Fruit fly (Drosophila melanogaster) whole organism, prepupa: ENCODE measurements around the gene CG1105.

Experiments used
- CG10669 ChIP-seq: fragments of 200-800 bp; sonication (Bioruptor generic); optimal IDR thresholded peaks from 3 replicates; lab custom pipeline; 2018; ENCODE audit warnings: missing biosample characterization, mild to moderate bottlenecking, missing genetic modification characterization, moderate library complexity
- CG11902 ChIP-seq: fragments of 200-800 bp; sonication (Bioruptor generic); optimal IDR thresholded peaks from 3 replicates; lab custom pipeline; 2016; ENCODE audit warnings: missing biosample characterization, missing genetic modification characterization
- CG15336 ChIP-seq: fragments of 200-800 bp; sonication (Bioruptor generic); IDR thresholded peaks from 2 replicates; pipeline ENCODE4 v1.3.6; 2022; ENCODE audit warnings: missing biosample characterization, missing genetic modification characterization
- CG1621 ChIP-seq: fragments of 200-800 bp; sonication (Bioruptor generic); optimal IDR thresholded peaks from 3 replicates; lab custom pipeline; 2018; ENCODE audit warnings: missing biosample characterization, mild to moderate bottlenecking, missing genetic modification characterization
- CG16779 ChIP-seq: fragments of 200-800 bp; sonication (Bioruptor generic); optimal IDR thresholded peaks from 3 replicates; lab custom pipeline; 2017; ENCODE audit warnings: missing biosample characterization, mild to moderate bottlenecking, missing genetic modification characterization
- CG3032 ChIP-seq: fragments of 200-800 bp; optimal IDR thresholded peaks from 2 replicates; lab custom pipeline; 2019; ENCODE audit warnings: missing biosample characterization, mild to moderate bottlenecking, missing genetic modification characterization, moderate library complexity
- CG32006 ChIP-seq: fragments of 200-800 bp; sonication (Bioruptor generic); optimal IDR thresholded peaks from 3 replicates; lab custom pipeline; 2017; ENCODE audit warnings: missing biosample characterization, mild to moderate bottlenecking, missing genetic modification characterization
- CG34406 ChIP-seq: fragments of 200-800 bp; sonication (Bioruptor generic); optimal IDR thresholded peaks from 3 replicates; lab custom pipeline; 2016; ENCODE audit warnings: missing biosample characterization, missing genetic modification characterization
- CG3919 ChIP-seq: fragments of 200-800 bp; sonication (Bioruptor generic); optimal IDR thresholded peaks from 3 replicates; lab custom pipeline; 2016; ENCODE audit warnings: missing biosample characterization, missing genetic modification characterization
- CG4318 ChIP-seq: fragments of 200-800 bp; sonication (Bioruptor generic); optimal IDR thresholded peaks from 3 replicates; lab custom pipeline; 2017; ENCODE audit warnings: missing biosample characterization, mild to moderate bottlenecking, missing genetic modification characterization
- CG6163 ChIP-seq: fragments of 200-800 bp; sonication (Bioruptor generic); IDR thresholded peaks from 3 replicates; pipeline ENCODE4 v1.3.6; 2022; ENCODE audit warnings: missing biosample characterization, missing genetic modification characterization
- CG6792 ChIP-seq: fragments of 200-800 bp; sonication (Bioruptor generic); optimal IDR thresholded peaks from 3 replicates; lab custom pipeline; 2016; ENCODE audit warnings: missing biosample characterization, missing genetic modification characterization
- CG6808 ChIP-seq: fragments of 200-800 bp; sonication (Bioruptor generic); optimal IDR thresholded peaks from 3 replicates; lab custom pipeline; 2017; ENCODE audit warnings: missing biosample characterization, missing genetic modification characterization, mild to moderate bottlenecking, moderate library complexity, missing genetic modification reagents
- CG8119 ChIP-seq: fragments of 200-800 bp; sonication (Bioruptor generic); IDR thresholded peaks from 3 replicates; pipeline ENCODE4 v1.3.6; 2022; ENCODE audit warnings: missing biosample characterization, missing genetic modification characterization
- CG8632 ChIP-seq: fragments of 200-800 bp; sonication (Bioruptor generic); optimal IDR thresholded peaks from 3 replicates; lab custom pipeline; 2016; ENCODE audit warnings: missing biosample characterization, missing genetic modification characterization
- CG9139 ChIP-seq: fragments of 200-800 bp; sonication (Bioruptor generic); optimal IDR thresholded peaks from 3 replicates; lab custom pipeline; 2017; ENCODE audit warnings: missing biosample characterization, mild to moderate bottlenecking, missing genetic modification characterization
- Eip78C ChIP-seq: fragments of 200-800 bp; sonication (Bioruptor generic); peaks from one replicate; lab custom pipeline; 2016; ENCODE audit warnings: missing biosample characterization, missing genetic modification characterization
- Ets96B ChIP-seq: fragments of 200-800 bp; optimal IDR thresholded peaks from 2 replicates; lab custom pipeline; 2019; ENCODE audit warnings: missing biosample characterization, mild to moderate bottlenecking, missing genetic modification characterization, moderate library complexity
- Gug ChIP-seq: fragments of 200-800 bp; sonication (Bioruptor generic); IDR thresholded peaks from 2 replicates; pipeline ENCODE4 v1.3.6; 2022; ENCODE audit warnings: missing biosample characterization, missing genetic modification characterization
- Hr39 ChIP-seq: fragments of 200-800 bp; sonication (Bioruptor generic); optimal IDR thresholded peaks from 2 replicates; lab custom pipeline; 2016; ENCODE audit warnings: missing biosample characterization, missing genetic modification characterization
- Hr4 ChIP-seq: fragments of 200-800 bp; sonication (Bioruptor generic); optimal IDR thresholded peaks from 3 replicates; lab custom pipeline; 2016; ENCODE audit warnings: missing biosample characterization, missing genetic modification characterization
- Lpt ChIP-seq: fragments of 200-800 bp; sonication (Bioruptor generic); optimal IDR thresholded peaks from 3 replicates; lab custom pipeline; 2016; ENCODE audit warnings: missing biosample characterization, missing genetic modification characterization
- Met ChIP-seq: fragments of 200-800 bp; sonication (Bioruptor generic); optimal IDR thresholded peaks from 3 replicates; lab custom pipeline; 2016; ENCODE audit warnings: missing biosample characterization, missing genetic modification characterization
- Smox ChIP-seq: fragments of 200-800 bp; sonication (Bioruptor generic); optimal IDR thresholded peaks from 3 replicates; lab custom pipeline; 2016; ENCODE audit warnings: missing biosample characterization, missing genetic modification characterization
- Sox14 ChIP-seq: fragments of 200-800 bp; sonication (Bioruptor generic); optimal IDR thresholded peaks from 3 replicates; lab custom pipeline; 2016; ENCODE audit warnings: missing biosample characterization, missing genetic modification characterization
- achi ChIP-seq: fragments of 200-800 bp; sonication (Bioruptor generic); optimal IDR thresholded peaks from 3 replicates; lab custom pipeline; 2016; ENCODE audit warnings: missing biosample characterization, missing genetic modification characterization
- acj6 ChIP-seq: fragments of 200-800 bp; sonication (Bioruptor generic); optimal IDR thresholded peaks from 3 replicates; lab custom pipeline; 2016; ENCODE audit warnings: missing biosample characterization, missing genetic modification characterization
- eg ChIP-seq: fragments of 200-800 bp; sonication (Bioruptor generic); IDR thresholded peaks from 3 replicates; pipeline ENCODE4 v1.3.6; 2022; ENCODE audit warnings: missing biosample characterization, missing genetic modification characterization
- esn ChIP-seq: fragments of 200-800 bp; sonication (Bioruptor generic); optimal IDR thresholded peaks from 2 replicates; lab custom pipeline; 2016; ENCODE audit warnings: missing biosample characterization, mild to moderate bottlenecking, missing genetic modification characterization, moderate library complexity
- lz ChIP-seq: fragments of 200-800 bp; sonication (Bioruptor generic); optimal IDR thresholded peaks from 3 replicates; lab custom pipeline; 2016; ENCODE audit warnings: missing biosample characterization, missing genetic modification characterization
- salr ChIP-seq, 2 experiments: fragments of 200-800 bp; sonication (Bioruptor generic); optimal IDR thresholded peaks; 3 replicates each; lab custom pipeline; 2016 to 2018; ENCODE audit warnings: missing biosample characterization in 2 of 2, missing genetic modification characterization in 2 of 2, mild to moderate bottlenecking in 1 of 2
- ss ChIP-seq, 2 experiments: fragments of 200-800 bp; sonication (Bioruptor generic); optimal IDR thresholded peaks; 2 replicates in 1 of 2; 3 replicates in 1 of 2; lab custom pipeline; 2017 to 2018; ENCODE audit warnings: mild to moderate bottlenecking in 2 of 2, missing biosample characterization in 2 of 2, missing genetic modification characterization in 2 of 2, moderate library complexity in 1 of 2
- svp ChIP-seq: fragments of 200-800 bp; sonication (Bioruptor generic); peaks from one replicate; lab custom pipeline; 2016; ENCODE audit warnings: missing biosample characterization, missing genetic modification characterization
- topi ChIP-seq: fragments of 200-800 bp; sonication (Bioruptor generic); optimal IDR thresholded peaks from 3 replicates; lab custom pipeline; 2016; ENCODE audit warnings: missing biosample characterization, missing genetic modification characterization
- vri ChIP-seq: fragments of 200-800 bp; sonication (Bioruptor generic); optimal IDR thresholded peaks from 3 replicates; lab custom pipeline; 2016; ENCODE audit warnings: missing biosample characterization, mild to moderate bottlenecking, missing genetic modification characterization

The CG1105 gene

dm6 chr3R:7093592-7093991, 26.7 kb upstream of the CG1105 start (continued):
- no peak for TF ChIP-seq salr (GFP tag; optimal IDR thresholded peaks at IDR 0.05; lab: Kevin White, UChicago)
- no peak for TF ChIP-seq CG32006 (GFP tag; lab: Kevin White, UChicago)
- no peak for TF ChIP-seq CG10669 (GFP tag; lab: Kevin White, UChicago)
- TF ChIP-seq CG9139 (GFP tag; lab: Kevin White, UChicago), result no peak
- TF ChIP-seq CG16779 (tag; lab: Kevin White, UChicago), result no peak
- TF ChIP-seq CG15336, result peak; percentile 14; the same call in 1 of the 2 replicates
- peak; percentile 42 for TF ChIP-seq CG3032 (tag; lab: Kevin White, UChicago)
- no peak for TF ChIP-seq Hr39 (GFP tag; lab: Kevin White, UChicago)
- TF ChIP-seq achi (GFP tag; lab: Kevin White, UChicago), result no peak
- no peak for TF ChIP-seq CG34406 (GFP tag; lab: Kevin White, UChicago)
- no peak for TF ChIP-seq acj6
- peak; percentile 7 for TF ChIP-seq CG6792 (GFP tag; lab: Kevin White, UChicago)
- no peak for TF ChIP-seq Smox
- TF ChIP-seq Gug, result no peak
- no peak for TF ChIP-seq Ets96B (tag; lab: Kevin White, UChicago)
- no peak for TF ChIP-seq CG6808 (GFP tag; lab: Kevin White, UChicago)

- TF ChIP-seq CG4318 (GFP tag; lab: Kevin White, UChicago) (no peak), Eip78C (GFP tag; lab: Kevin White, UChicago) (peak; percentile 58)
Observed at dm6 chr3R:7091904-7092303, 25.0 kb upstream of the CG1105 start.

dm6 chr3R:7090337-7090830, 23.4 kb upstream of the CG1105 start:
- TF ChIP-seq CG3919 (GFP tag; lab: Kevin White, UChicago), result peak; percentile 33
- peak; percentile 4 for TF ChIP-seq CG3032 (tag; lab: Kevin White, UChicago)
- TF ChIP-seq Sox14 (GFP tag; lab: Kevin White, UChicago), result peak; percentile 6
- peak in 1 of 2 experiments; percentile 3 for TF ChIP-seq salr (GFP tag; optimal IDR thresholded peaks at IDR 0.05; lab: Kevin White, UChicago)
- TF ChIP-seq CG8632, result peak; percentile 8
- no peak for TF ChIP-seq CG11902 (GFP tag; lab: Kevin White, UChicago)
- TF ChIP-seq CG6163 (GFP tag; lab: Robert Waterston, UW), result 0 out of 3 replicates have a peak, but pooled peaks have one; percentile 7
- TF ChIP-seq ss (GFP tag; optimal IDR thresholded peaks at IDR 0.05; lab: Kevin White, UChicago), result peak in 1 of 2 experiments; percentile 12
- no peak for TF ChIP-seq acj6
- no peak for TF ChIP-seq vri (GFP tag; lab: Kevin White, UChicago)
- TF ChIP-seq esn (GFP tag; lab: Kevin White, UChicago), result no peak
- TF ChIP-seq svp, result peak; percentile 52
- TF ChIP-seq Lpt (GFP tag; lab: Kevin White, UChicago), result no peak
- peak; percentile 35; the same call in 2 of the 3 replicates for TF ChIP-seq CG8119 (GFP tag; lab: Robert Waterston, UW)
- TF ChIP-seq Eip78C (GFP tag; lab: Kevin White, UChicago), result peak; percentile 68
- TF ChIP-seq CG34406 (GFP tag; lab: Kevin White, UChicago), result peak; percentile 16
- TF ChIP-seq eg (GFP tag; lab: Robert Waterston, UW), result peak; percentile 34; the same call in 1 of the 3 replicates
- TF ChIP-seq CG1621 (tag; lab: Kevin White, UChicago), result peak; percentile 13
- peak; percentile 26 for TF ChIP-seq Hr4
- peak; percentile 1 for TF ChIP-seq lz (GFP tag; lab: Kevin White, UChicago)
- peak; percentile 28 for TF ChIP-seq Met (GFP tag; lab: Kevin White, UChicago)
- peak; percentile 16 for TF ChIP-seq topi (GFP tag; lab: Kevin White, UChicago)
